Worm (Caenorhabditis elegans) whole organism, midembryonic: Measurements from ENCODE around the gene lin-46.

Source experiments
- T22C8.4 ChIP-seq: fragments of 200-800 bp; sonication (Bioruptor generic); IDR thresholded peaks from 2 replicates; pipeline ENCODE4 v1.3.6; 2022; ENCODE audit warnings: missing genetic modification characterization, missing compliant biosample characterization
- cog-1 ChIP-seq: sonication (generic microtip); optimal IDR thresholded peaks from 2 replicates; lab custom pipeline; 2016; ENCODE audit warnings: missing genetic modification characterization, missing compliant biosample characterization
- flt-1 ChIP-seq: fragments of 200-800 bp; sonication (Bioruptor generic); IDR thresholded peaks from 2 replicates; pipeline ENCODE4 v1.3.6; 2022; ENCODE audit warnings: missing genetic modification characterization, missing compliant biosample characterization
- klf-2 ChIP-seq: fragments of 200-800 bp; sonication (Bioruptor generic); conservative IDR thresholded peaks from 2 replicates; pipeline ENCODE4 v1.3.6; 2022; ENCODE audit warnings: missing genetic modification reagents, missing genetic modification characterization, missing compliant biosample characterization
- med-1 ChIP-seq: sonication (generic microtip); optimal IDR thresholded peaks from 2 replicates; lab custom pipeline; 2017; ENCODE audit warnings: missing genetic modification characterization, mild to moderate bottlenecking, missing compliant biosample characterization, antibody characterized with exemption, missing genetic modification reagents; ENCODE audit not compliant: insufficient read depth
- ref-1 ChIP-seq: fragments of 200-800 bp; sonication (Bioruptor generic); conservative IDR thresholded peaks from 2 replicates; pipeline ENCODE4 v1.3.6; 2022; ENCODE audit warnings: missing genetic modification reagents, missing genetic modification characterization, missing compliant biosample characterization
- tab-1 ChIP-seq: fragments of 200-800 bp; sonication (Bioruptor generic); IDR thresholded peaks from 2 replicates; pipeline ENCODE4 v1.3.6; 2022; ENCODE audit warnings: missing genetic modification characterization, missing compliant biosample characterization
- ztf-29 ChIP-seq: fragments of 200-800 bp; sonication (Bioruptor generic); IDR thresholded peaks from 2 replicates; pipeline ENCODE4 v1.3.6; 2022; ENCODE audit warnings: missing genetic modification reagents, missing genetic modification characterization, missing compliant biosample characterization

DNA sequence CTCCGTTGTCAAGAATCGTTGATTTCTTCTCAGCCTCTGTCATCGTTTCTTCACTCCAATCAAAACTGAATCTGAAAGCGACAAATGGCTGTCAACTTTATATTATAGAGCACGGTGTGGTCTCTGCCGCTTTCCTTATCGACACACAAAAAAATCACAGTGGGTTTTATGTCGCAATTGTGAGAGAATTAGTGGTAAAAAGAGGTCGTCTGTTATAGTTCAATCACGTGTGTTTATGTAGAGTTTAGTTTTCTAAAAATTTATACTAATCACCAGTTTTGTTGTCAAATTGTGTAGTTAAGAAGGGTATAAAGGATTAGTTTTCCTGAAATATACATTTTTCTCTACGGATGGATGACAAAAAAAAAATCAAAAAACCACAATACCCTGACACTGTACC is 33.7 kb upstream of the lin-46 start, which contains the start of gene T16G1.7:
- no peak for TF ChIP-seq tab-1 (GFP tag; lab: Robert Waterston, UW)
- no peak for TF ChIP-seq cog-1
- no peak for TF ChIP-seq ref-1 (GFP tag; lab: Robert Waterston, UW)
- no peak for TF ChIP-seq med-1 (GFP tag; lab: Kevin White, UChicago)
- no peak for TF ChIP-seq flt-1 (GFP tag; lab: Robert Waterston, UW)
- no peak for TF ChIP-seq klf-2 (GFP tag; lab: Robert Waterston, UW)
- no peak for TF ChIP-seq ztf-29 (GFP tag; lab: Robert Waterston, UW)
- no peak for TF ChIP-seq T22C8.4 (GFP tag; lab: Robert Waterston, UW)
